Fruit fly (Drosophila melanogaster) whole organism, prepupa: ENCODE data around the gene CG1317.

Experiments used
- Blimp-1 ChIP-seq: fragments of 200-800 bp; sonication (Bioruptor generic); optimal IDR thresholded peaks from 3 replicates; lab custom pipeline; 2017; ENCODE audit warnings: missing biosample characterization, missing genetic modification characterization, mild to moderate bottlenecking, moderate library complexity, missing genetic modification reagents
- CG10631 ChIP-seq: fragments of 200-800 bp; sonication (Bioruptor generic); optimal IDR thresholded peaks from 2 replicates; lab custom pipeline; 2016; ENCODE audit warnings: missing biosample characterization, missing genetic modification characterization
- CG10669 ChIP-seq: fragments of 200-800 bp; sonication (Bioruptor generic); optimal IDR thresholded peaks from 3 replicates; lab custom pipeline; 2018; ENCODE audit warnings: missing biosample characterization, mild to moderate bottlenecking, missing genetic modification characterization, moderate library complexity
- CG11762 ChIP-seq: fragments of 200-800 bp; sonication (Bioruptor generic); optimal IDR thresholded peaks from 3 replicates; lab custom pipeline; 2016; ENCODE audit warnings: missing biosample characterization, missing genetic modification characterization; ENCODE audit not compliant: insufficient read depth
- CG11902 ChIP-seq: fragments of 200-800 bp; sonication (Bioruptor generic); optimal IDR thresholded peaks from 3 replicates; lab custom pipeline; 2016; ENCODE audit warnings: missing biosample characterization, missing genetic modification characterization
- CG32006 ChIP-seq: fragments of 200-800 bp; sonication (Bioruptor generic); optimal IDR thresholded peaks from 3 replicates; lab custom pipeline; 2017; ENCODE audit warnings: missing biosample characterization, mild to moderate bottlenecking, missing genetic modification characterization
- CG34406 ChIP-seq: fragments of 200-800 bp; sonication (Bioruptor generic); optimal IDR thresholded peaks from 3 replicates; lab custom pipeline; 2016; ENCODE audit warnings: missing biosample characterization, missing genetic modification characterization
- CG3919 ChIP-seq: fragments of 200-800 bp; sonication (Bioruptor generic); optimal IDR thresholded peaks from 3 replicates; lab custom pipeline; 2016; ENCODE audit warnings: missing biosample characterization, missing genetic modification characterization
- CG4318 ChIP-seq: fragments of 200-800 bp; sonication (Bioruptor generic); optimal IDR thresholded peaks from 3 replicates; lab custom pipeline; 2017; ENCODE audit warnings: missing biosample characterization, mild to moderate bottlenecking, missing genetic modification characterization
- CG6163 ChIP-seq: fragments of 200-800 bp; sonication (Bioruptor generic); IDR thresholded peaks from 3 replicates; pipeline ENCODE4 v1.3.6; 2022; ENCODE audit warnings: missing biosample characterization, missing genetic modification characterization
- CG6276 ChIP-seq: fragments of 200-800 bp; sonication (Bioruptor generic); optimal IDR thresholded peaks from 2 replicates; lab custom pipeline; 2017; ENCODE audit warnings: missing biosample characterization, mild to moderate bottlenecking, missing genetic modification characterization
- CG6792 ChIP-seq: fragments of 200-800 bp; sonication (Bioruptor generic); optimal IDR thresholded peaks from 3 replicates; lab custom pipeline; 2016; ENCODE audit warnings: missing biosample characterization, missing genetic modification characterization
- CG6808 ChIP-seq: fragments of 200-800 bp; sonication (Bioruptor generic); optimal IDR thresholded peaks from 3 replicates; lab custom pipeline; 2017; ENCODE audit warnings: missing biosample characterization, missing genetic modification characterization, mild to moderate bottlenecking, moderate library complexity, missing genetic modification reagents
- CG7368 ChIP-seq: fragments of 200-800 bp; sonication (Bioruptor generic); optimal IDR thresholded peaks from 3 replicates; lab custom pipeline; 2016; ENCODE audit warnings: missing biosample characterization, missing genetic modification characterization
- CG8319 ChIP-seq: fragments of 200-800 bp; sonication (Bioruptor generic); optimal IDR thresholded peaks from 3 replicates; lab custom pipeline; 2016; ENCODE audit warnings: missing biosample characterization, missing genetic modification characterization
- CG8632 ChIP-seq: fragments of 200-800 bp; sonication (Bioruptor generic); optimal IDR thresholded peaks from 3 replicates; lab custom pipeline; 2016; ENCODE audit warnings: missing biosample characterization, missing genetic modification characterization
- Eip78C ChIP-seq: fragments of 200-800 bp; sonication (Bioruptor generic); peaks from one replicate; lab custom pipeline; 2016; ENCODE audit warnings: missing biosample characterization, missing genetic modification characterization
- Ets21C ChIP-seq: fragments of 200-800 bp; sonication (Bioruptor generic); optimal IDR thresholded peaks from 3 replicates; lab custom pipeline; 2016; ENCODE audit warnings: missing biosample characterization, missing genetic modification characterization
- Gug ChIP-seq: fragments of 200-800 bp; sonication (Bioruptor generic); IDR thresholded peaks from 2 replicates; pipeline ENCODE4 v1.3.6; 2022; ENCODE audit warnings: missing biosample characterization, missing genetic modification characterization
- Hr4 ChIP-seq: fragments of 200-800 bp; sonication (Bioruptor generic); optimal IDR thresholded peaks from 3 replicates; lab custom pipeline; 2016; ENCODE audit warnings: missing biosample characterization, missing genetic modification characterization
- Smox ChIP-seq: fragments of 200-800 bp; sonication (Bioruptor generic); optimal IDR thresholded peaks from 3 replicates; lab custom pipeline; 2016; ENCODE audit warnings: missing biosample characterization, missing genetic modification characterization
- Sox102F ChIP-seq: fragments of 200-800 bp; sonication (Bioruptor generic); optimal IDR thresholded peaks from 2 replicates; lab custom pipeline; 2016; ENCODE audit warnings: missing biosample characterization, mild to moderate bottlenecking, missing genetic modification characterization
- achi ChIP-seq: fragments of 200-800 bp; sonication (Bioruptor generic); optimal IDR thresholded peaks from 3 replicates; lab custom pipeline; 2016; ENCODE audit warnings: missing biosample characterization, missing genetic modification characterization
- cyc ChIP-seq: fragments of 200-800 bp; sonication (Bioruptor generic); optimal IDR thresholded peaks from 3 replicates; lab custom pipeline; 2016; ENCODE audit warnings: missing biosample characterization, missing genetic modification characterization
- dac ChIP-seq: fragments of 200-800 bp; sonication (Bioruptor generic); optimal IDR thresholded peaks from 2 replicates; lab custom pipeline; 2017; ENCODE audit warnings: missing biosample characterization, mild to moderate bottlenecking, missing genetic modification characterization
- dsx ChIP-seq: fragments of 200-800 bp; optimal IDR thresholded peaks from 3 replicates; lab custom pipeline; 2019; ENCODE audit warnings: missing biosample characterization, mild to moderate bottlenecking, missing genetic modification characterization, moderate library complexity; ENCODE audit not compliant: poor library complexity, severe bottlenecking
- esn ChIP-seq: fragments of 200-800 bp; sonication (Bioruptor generic); optimal IDR thresholded peaks from 2 replicates; lab custom pipeline; 2016; ENCODE audit warnings: missing biosample characterization, mild to moderate bottlenecking, missing genetic modification characterization, moderate library complexity
- fd85E ChIP-seq: fragments of 200-800 bp; sonication (Bioruptor generic); optimal IDR thresholded peaks from 3 replicates; lab custom pipeline; 2016; ENCODE audit warnings: missing biosample characterization, missing genetic modification characterization
- net ChIP-seq: fragments of 200-800 bp; sonication (Bioruptor generic); optimal IDR thresholded peaks from 3 replicates; lab custom pipeline; 2016; ENCODE audit warnings: missing biosample characterization, missing genetic modification characterization
- pdm3 ChIP-seq: fragments of 200-800 bp; sonication (Bioruptor generic); optimal IDR thresholded peaks from 3 replicates; lab custom pipeline; 2016; ENCODE audit warnings: missing biosample characterization, missing genetic modification characterization
- salr ChIP-seq, 2 experiments: fragments of 200-800 bp; sonication (Bioruptor generic); optimal IDR thresholded peaks; 3 replicates each; lab custom pipeline; 2016 to 2018; ENCODE audit warnings: missing biosample characterization in 2 of 2, missing genetic modification characterization in 2 of 2, mild to moderate bottlenecking in 1 of 2
- ss ChIP-seq, 2 experiments: fragments of 200-800 bp; sonication (Bioruptor generic); optimal IDR thresholded peaks; 2 replicates in 1 of 2; 3 replicates in 1 of 2; lab custom pipeline; 2017 to 2018; ENCODE audit warnings: mild to moderate bottlenecking in 2 of 2, missing biosample characterization in 2 of 2, missing genetic modification characterization in 2 of 2, moderate library complexity in 1 of 2
- svp ChIP-seq: fragments of 200-800 bp; sonication (Bioruptor generic); peaks from one replicate; lab custom pipeline; 2016; ENCODE audit warnings: missing biosample characterization, missing genetic modification characterization
- topi ChIP-seq: fragments of 200-800 bp; sonication (Bioruptor generic); optimal IDR thresholded peaks from 3 replicates; lab custom pipeline; 2016; ENCODE audit warnings: missing biosample characterization, missing genetic modification characterization
- vri ChIP-seq: fragments of 200-800 bp; sonication (Bioruptor generic); optimal IDR thresholded peaks from 3 replicates; lab custom pipeline; 2016; ENCODE audit warnings: missing biosample characterization, mild to moderate bottlenecking, missing genetic modification characterization

Gene CG1317

DNA sequence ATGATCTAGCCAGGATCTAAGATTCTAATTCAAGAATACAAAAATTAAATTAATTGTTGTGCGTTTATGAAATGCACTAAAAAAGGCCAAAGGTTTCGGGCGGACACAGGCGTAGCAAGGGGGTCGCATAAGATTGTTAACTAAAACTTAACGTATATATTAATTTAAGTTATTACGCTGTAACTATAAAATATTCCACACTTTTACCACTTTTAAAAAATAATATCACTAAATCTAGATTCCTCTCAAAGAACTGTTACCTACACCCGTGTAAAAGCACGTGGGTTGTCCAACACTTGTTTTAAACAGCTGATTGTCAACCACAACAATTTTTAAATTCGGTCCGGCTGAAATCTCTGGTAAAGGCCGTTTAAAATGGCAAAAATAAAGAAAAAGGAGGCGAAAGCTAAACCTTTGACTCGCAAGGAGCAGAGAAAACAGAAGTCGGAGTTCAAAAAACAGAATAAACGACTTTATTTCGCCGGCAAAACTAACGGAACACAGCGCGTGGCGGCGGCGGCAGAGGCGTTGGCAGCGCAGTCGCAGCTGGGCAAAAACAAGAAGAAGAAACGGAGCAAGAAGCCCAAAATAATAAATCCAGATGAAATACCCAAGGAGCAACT is 1.8 kb upstream of the CG1317 start, which contains the start of the genes mRpL23 and CG9004 (continued):
- peak; percentile 99 for TF ChIP-seq topi (GFP tag; lab: Kevin White, UChicago)
- peak; percentile 98 for TF ChIP-seq vri (GFP tag; lab: Kevin White, UChicago)
- TF ChIP-seq CG11762 (GFP tag; lab: Kevin White, UChicago) = peak; percentile 99
- TF ChIP-seq esn (GFP tag; lab: Kevin White, UChicago) = peak; percentile 100
- TF ChIP-seq CG6276 (GFP tag; lab: Kevin White, UChicago) = peak; percentile 97
- peak; percentile 98 for TF ChIP-seq CG7368 (GFP tag; lab: Kevin White, UChicago)
- peak; percentile 100 for TF ChIP-seq Eip78C
- peak; percentile 99 for TF ChIP-seq CG34406 (GFP tag; lab: Kevin White, UChicago)
- TF ChIP-seq Smox (GFP tag; lab: Kevin White, UChicago) = peak; percentile 99
- peak; percentile 99 for TF ChIP-seq CG11902
- TF ChIP-seq CG10631 = peak; percentile 100
- TF ChIP-seq Hr4 = peak; percentile 100
- peak; percentile 99 for TF ChIP-seq CG8319 (GFP tag; lab: Kevin White, UChicago)
- peak; percentile 100 for TF ChIP-seq pdm3 (GFP tag; lab: Kevin White, UChicago)
- peak; percentile 92 to 97 for TF ChIP-seq ss (GFP tag; optimal IDR thresholded peaks at IDR 0.05; lab: Kevin White, UChicago)
- TF ChIP-seq achi (GFP tag; lab: Kevin White, UChicago) = peak; percentile 99

DNA sequence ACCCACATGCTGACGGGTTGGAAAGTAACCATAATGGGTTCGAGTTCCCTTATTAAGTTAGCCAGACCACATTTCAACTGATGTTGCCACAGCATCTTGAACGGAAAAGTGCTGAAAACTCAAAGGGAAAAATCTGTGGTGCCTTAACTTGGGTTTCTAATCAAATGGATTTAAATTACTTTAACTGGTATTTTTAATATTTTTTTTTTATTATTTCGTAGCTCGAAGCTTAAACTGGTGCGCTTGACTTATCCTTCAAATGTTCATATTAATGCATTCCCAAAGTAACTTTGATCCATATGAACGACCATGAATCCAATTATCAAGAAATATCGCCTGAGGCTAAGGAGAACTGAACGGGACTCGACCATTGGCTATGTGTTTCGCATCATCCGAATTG is 11.5 kb downstream of the CG1317 start, which contains the start of gene CG13801:
Gene CG13801 (plus strand): TSS at position 301 of the 400 bp plus-strand sequence.
- TF ChIP-seq pdm3 (GFP tag; lab: Kevin White, UChicago) = no peak
- TF ChIP-seq dsx (GFP tag; lab: Kevin White, UChicago) = no peak
- TF ChIP-seq CG4318 (GFP tag; lab: Kevin White, UChicago) = no peak
- TF ChIP-seq svp = no peak
- no peak for TF ChIP-seq CG6792 (GFP tag; lab: Kevin White, UChicago)
- no peak for TF ChIP-seq CG10631
- TF ChIP-seq CG32006 (GFP tag; lab: Kevin White, UChicago) = no peak
- no peak for TF ChIP-seq cyc (GFP tag; lab: Kevin White, UChicago)
- TF ChIP-seq Ets21C (GFP tag; lab: Kevin White, UChicago) = no peak
- no peak for TF ChIP-seq CG34406 (GFP tag; lab: Kevin White, UChicago)
- no peak for TF ChIP-seq CG11902
- no peak for TF ChIP-seq fd85E (GFP tag; lab: Kevin White, UChicago)

DNA sequence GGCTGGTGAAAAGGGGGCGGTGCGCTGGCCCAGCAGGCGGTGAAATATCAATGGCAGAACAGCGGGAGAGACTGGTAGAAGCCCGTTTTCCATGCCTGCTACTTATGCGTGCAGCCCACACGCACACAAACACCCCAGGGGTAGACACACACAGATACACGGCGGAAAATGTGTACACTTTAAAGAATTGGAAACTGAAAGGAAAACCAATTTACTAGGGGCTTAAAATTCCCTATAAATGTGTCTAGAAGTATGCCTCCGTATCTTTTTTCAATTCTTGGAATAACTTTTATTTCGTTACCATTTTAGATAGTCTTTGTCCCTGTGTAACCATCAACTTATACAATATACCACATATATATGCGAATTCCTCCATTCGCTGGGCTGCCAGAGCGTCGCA is 39.5 kb downstream of the CG1317 start:
- TF ChIP-seq salr (GFP tag; optimal IDR thresholded peaks at IDR 0.05; lab: Kevin White, UChicago) (no peak), CG6808 (GFP tag; lab: Kevin White, UChicago) (no peak), svp (peak; percentile 39), CG6792 (GFP tag; lab: Kevin White, UChicago) (no peak), CG10669 (GFP tag; lab: Kevin White, UChicago) (no peak), dac (no peak)

DNA sequence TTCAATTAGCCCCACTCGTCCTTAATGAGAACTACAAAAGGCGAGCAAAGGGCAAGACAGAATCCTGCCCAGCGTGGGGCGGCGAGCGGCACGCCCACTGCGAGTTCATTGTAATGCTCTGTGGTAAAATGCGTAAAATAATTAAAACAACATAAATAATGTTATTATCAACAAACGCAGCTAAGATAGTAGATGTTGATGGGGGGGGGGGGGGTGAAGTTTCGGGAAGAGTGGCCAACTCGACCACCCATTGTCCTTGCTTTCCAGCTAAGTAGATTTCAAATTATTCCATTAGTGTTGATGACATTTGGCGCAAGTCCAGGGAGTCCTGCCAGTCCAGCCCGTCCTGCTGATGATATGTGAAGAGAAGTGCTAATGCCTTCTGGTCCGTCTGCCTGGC is 42.9 kb downstream of the CG1317 start:
- no peak for TF ChIP-seq Blimp-1
- TF ChIP-seq pdm3 (GFP tag; lab: Kevin White, UChicago) = no peak
- TF ChIP-seq CG8632 (GFP tag; lab: Kevin White, UChicago) = no peak
- TF ChIP-seq net = no peak
- TF ChIP-seq CG34406 (GFP tag; lab: Kevin White, UChicago) = no peak
- TF ChIP-seq Sox102F = no peak
- TF ChIP-seq CG32006 (GFP tag; lab: Kevin White, UChicago) = no peak
- TF ChIP-seq CG6276 (GFP tag; lab: Kevin White, UChicago) = no peak
- no peak for TF ChIP-seq Gug (GFP tag; lab: Robert Waterston, UW)
- no peak for TF ChIP-seq CG11762 (GFP tag; lab: Kevin White, UChicago)
- TF ChIP-seq CG6163 = no peak
- no peak for TF ChIP-seq CG3919 (GFP tag; lab: Kevin White, UChicago)
- no peak for TF ChIP-seq vri (GFP tag; lab: Kevin White, UChicago)
